Worm (Caenorhabditis elegans) whole organism, L3 larva: ENCODE results near the gene cest-31.

Source experiments
- aly-2 ChIP-seq: fragments of 150-350 bp; optimal IDR thresholded peaks from 2 replicates; lab custom pipeline; 2014; ENCODE audit warnings: missing biosample characterization, missing genetic modification characterization
- ama-1 ChIP-seq: fragments of 150-350 bp; optimal IDR thresholded peaks from 2 replicates; lab custom pipeline; 2018
- ceh-28 ChIP-seq: fragments of 150-350 bp; optimal IDR thresholded peaks from 2 replicates; lab custom pipeline; 2014; ENCODE audit warnings: missing biosample characterization, missing genetic modification reagents, missing genetic modification characterization
- elt-3 ChIP-seq, 3 experiments: fragments of 150-350 bp in 1 of 3; sonication (generic microtip) in 2 of 3; optimal IDR thresholded peaks; 2 replicates in 2 of 3; 4 replicates in 1 of 3; lab custom pipeline; 2014 to 2017; ENCODE audit warnings: missing biosample characterization in 3 of 3, missing genetic modification characterization in 3 of 3
- fkh-10 ChIP-seq: sonication (generic microtip); optimal IDR thresholded peaks from 2 replicates; lab custom pipeline; 2017; ENCODE audit warnings: missing biosample characterization, missing genetic modification reagents, missing genetic modification characterization
- jun-1 ChIP-seq: fragments of 150-350 bp; optimal IDR thresholded peaks from 2 replicates; lab custom pipeline; 2014; ENCODE audit warnings: missing biosample characterization, missing genetic modification reagents, missing genetic modification characterization
- lin-15B ChIP-seq: fragments of 150-350 bp; optimal IDR thresholded peaks from 2 replicates; lab custom pipeline; 2014; ENCODE audit warnings: missing biosample characterization, missing genetic modification characterization
- lin-39 ChIP-seq: fragments of 150-350 bp; optimal IDR thresholded peaks from 2 replicates; lab custom pipeline; 2018; ENCODE audit warnings: missing biosample characterization, missing genetic modification reagents, missing genetic modification characterization
- nfya-1 ChIP-seq: sonication (generic microtip); optimal IDR thresholded peaks from 2 replicates; lab custom pipeline; 2017; ENCODE audit warnings: missing genetic modification characterization, mild to moderate bottlenecking, missing compliant biosample characterization, antibody characterized with exemption, moderate library complexity; ENCODE audit not compliant: insufficient read depth
- nhr-43 ChIP-seq: sonication (generic microtip); optimal IDR thresholded peaks from 2 replicates; lab custom pipeline; 2016; ENCODE audit warnings: mild to moderate bottlenecking, missing genetic modification characterization, missing compliant biosample characterization; ENCODE audit not compliant: poor library complexity, severe bottlenecking
- ztf-4 ChIP-seq: fragments of 150-350 bp; optimal IDR thresholded peaks from 2 replicates; lab custom pipeline; 2014; ENCODE audit warnings: missing biosample characterization, missing genetic modification characterization

DNA sequence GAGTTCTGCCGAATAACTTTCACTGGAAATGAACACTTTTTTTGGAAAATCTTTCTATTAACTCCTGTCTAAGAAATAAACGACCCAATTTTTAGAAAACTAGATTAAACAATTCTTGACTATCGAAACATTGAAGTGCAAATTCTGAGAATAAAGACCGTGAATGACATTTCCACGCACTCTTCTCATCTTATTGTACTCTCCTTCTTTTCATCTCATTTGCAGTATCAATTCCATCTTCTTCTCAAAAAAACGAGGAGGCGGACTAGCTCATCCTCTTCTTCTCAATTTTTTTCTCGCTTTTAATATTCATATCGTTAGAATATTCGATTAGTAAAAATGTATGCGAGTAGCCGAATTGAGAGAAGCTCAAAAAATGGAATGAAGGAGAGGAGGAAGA is 12.4 kb upstream of the cest-31 start:
- no peak for TF ChIP-seq nfya-1 (tag; lab: Kevin White, UChicago)
- TF ChIP-seq fkh-10 (GFP tag; lab: Kevin White, UChicago): no peak
- TF ChIP-seq ama-1 (lab: Kevin White, UChicago): no peak
- no peak for TF ChIP-seq nhr-43
- TF ChIP-seq aly-2: no peak
- TF ChIP-seq ztf-4: no peak
- no peak for TF ChIP-seq lin-15B (tag; lab: Kevin White, UChicago)
- no peak for TF ChIP-seq jun-1 (tag; lab: Kevin White, UChicago)
- no peak for TF ChIP-seq lin-39
- TF ChIP-seq elt-3 (tag; optimal IDR thresholded peaks at IDR 0.05; lab: Kevin White, UChicago): no peak
- TF ChIP-seq ceh-28: no peak
